Fruit fly (Drosophila melanogaster): Measurements from ENCODE around the gene CG33631.

- no peak for TF ChIP-seq pan (optimal IDR thresholded peaks at IDR 0.05)
- TF ChIP-seq psq (optimal IDR thresholded peaks at IDR 0.05), result no peak
- TF ChIP-seq usp (GFP tag; optimal IDR thresholded peaks at IDR 0.05), result no peak
- TF ChIP-seq CG8478 (optimal IDR thresholded peaks at IDR 0.05), result no peak
- TF ChIP-seq EcR (GFP tag; optimal IDR thresholded peaks at IDR 0.05), result no peak
- TF ChIP-seq Dll (optimal IDR thresholded peaks at IDR 0.05), result no peak
These were observed 21.0 kb upstream of the CG33631 start, which contains the start of the genes Mical and CG3909 for dm6 chr3R:10042664-10043372.
